Fruit fly (Drosophila melanogaster): ENCODE measurements around the gene Rpn7.

Rpn7 gene

dm6 chr3R:22464611-22465113, 2.8 kb upstream of the Rpn7 start, which contains the start of gene CG7054 (continued):
- peak in 1 of 2 experiments; percentile 44 for TF ChIP-seq Hr51 (GFP tag; optimal IDR thresholded peaks at IDR 0.05)
- TF ChIP-seq fd96Cb (tag; optimal IDR thresholded peaks at IDR 0.05), result no peak
- TF ChIP-seq Gug (GFP tag; IDR thresholded peaks at IDR 0.05), result no peak
- no peak for TF ChIP-seq Bdp1 (GFP tag; optimal IDR thresholded peaks at IDR 0.05)
- 0 out of 2 replicates have a peak, but pooled peaks have one; percentile 20 for TF ChIP-seq CG10321 (GFP tag; IDR thresholded peaks at IDR 0.05)
- no peak for TF ChIP-seq dati (GFP tag; IDR thresholded peaks at IDR 0.05)
- TF ChIP-seq CG7839 (tag; optimal IDR thresholded peaks at IDR 0.05), result peak; percentile 53
- TF ChIP-seq Ravus (GFP tag; IDR thresholded peaks at IDR 0.05), result no peak
- no peak for TF ChIP-seq CG31224 (GFP tag; IDR thresholded peaks at IDR 0.05)
- no peak for TF ChIP-seq bab2 (GFP tag; optimal IDR thresholded peaks at IDR 0.05)
- no peak for TF ChIP-seq ttk (GFP tag; IDR thresholded peaks at IDR 0.05)
- no peak for TF ChIP-seq Hr3 (GFP tag; optimal IDR thresholded peaks at IDR 0.05)
- no peak for TF ChIP-seq CG16779 (GFP tag; IDR thresholded peaks at IDR 0.05)
- peak; percentile 61 for TF ChIP-seq cwo (GFP tag; optimal IDR thresholded peaks at IDR 0.05)
- TF ChIP-seq mam (GFP tag; optimal IDR thresholded peaks at IDR 0.05), result no peak
- TF ChIP-seq CG31365 (tag; optimal IDR thresholded peaks at IDR 0.05), result no peak
- no peak for TF ChIP-seq Rx (GFP tag; IDR thresholded peaks at IDR 0.05)
- no peak for TF ChIP-seq CG17612 (GFP tag; IDR thresholded peaks at IDR 0.05)
- TF ChIP-seq pnt (GFP tag; optimal IDR thresholded peaks at IDR 0.05), result no peak
- no peak for TF ChIP-seq Mrtf (GFP tag; IDR thresholded peaks at IDR 0.05)
- no peak for TF ChIP-seq tup (GFP tag; optimal IDR thresholded peaks at IDR 0.05)
- TF ChIP-seq zfh2 (GFP tag; optimal IDR thresholded peaks at IDR 0.05), result no peak
- TF ChIP-seq CG11504 (tag; optimal IDR thresholded peaks at IDR 0.05), result no peak
- TF ChIP-seq CG2889 (GFP tag; IDR thresholded peaks at IDR 0.05), result no peak
- no peak for TF ChIP-seq peb (GFP tag; IDR thresholded peaks at IDR 0.05)
- TF ChIP-seq Hmx (GFP tag; optimal IDR thresholded peaks at IDR 0.05), result no peak
- peak; percentile 34 for TF ChIP-seq gro (GFP tag; optimal IDR thresholded peaks at IDR 0.05)
- no peak for TF ChIP-seq sd (tag; optimal IDR thresholded peaks at IDR 0.05)
- TF ChIP-seq usp (GFP tag; optimal IDR thresholded peaks at IDR 0.05), result no peak
- TF ChIP-seq cad (GFP tag; optimal IDR thresholded peaks at IDR 0.05), result no peak
- TF ChIP-seq Optix (GFP tag; IDR thresholded peaks at IDR 0.05), result no peak
- TF ChIP-seq CG15601 (tag; optimal IDR thresholded peaks at IDR 0.05), result peak; percentile 7
- no peak for TF ChIP-seq p53 (GFP tag; optimal IDR thresholded peaks at IDR 0.05)
- no peak for TF ChIP-seq Deaf1 (tag; optimal IDR thresholded peaks at IDR 0.05)
- TF ChIP-seq inv (GFP tag; IDR thresholded peaks at IDR 0.05; ENCODE audit: partially characterized antibody), result no peak
- 0 out of 3 replicates have a peak, but pooled peaks have one; percentile 23 for TF ChIP-seq Dbx (GFP tag; IDR thresholded peaks at IDR 0.05)
- no peak for TF ChIP-seq ranshi (GFP tag; IDR thresholded peaks at IDR 0.05)
- TF ChIP-seq CG2678 (tag; optimal IDR thresholded peaks at IDR 0.05), result peak; percentile 61
- TF ChIP-seq CG10565 (GFP tag; optimal IDR thresholded peaks at IDR 0.05), result no peak
- TF ChIP-seq ssp (GFP tag; IDR thresholded peaks at IDR 0.05), result no peak
- TF ChIP-seq CG9932 (GFP tag; IDR thresholded peaks at IDR 0.05), result peak; percentile 41
- peak; percentile 9 for TF ChIP-seq CG12219 (GFP tag; optimal IDR thresholded peaks at IDR 0.05)
- no peak for TF ChIP-seq CG8924 (tag; optimal IDR thresholded peaks at IDR 0.05)
- no peak for TF ChIP-seq CG10462 (GFP tag; optimal IDR thresholded peaks at IDR 0.05)
- TF ChIP-seq GATAe (GFP tag; conservative IDR thresholded peaks at IDR 0.05), result no peak
- TF ChIP-seq dm (GFP tag; optimal IDR thresholded peaks at IDR 0.05), result no peak
- no peak for TF ChIP-seq CG43689 (GFP tag; IDR thresholded peaks at IDR 0.05)
- peak; percentile 64 for TF ChIP-seq CG12071 (GFP tag; optimal IDR thresholded peaks at IDR 0.05)
- peak; percentile 47 for TF ChIP-seq BtbVII (GFP tag; optimal IDR thresholded peaks at IDR 0.05)
- peak; percentile 37; the same call in 1 of the 2 replicates for TF ChIP-seq CG13287 (GFP tag; IDR thresholded peaks at IDR 0.05; ENCODE audit: partially characterized antibody)
- TF ChIP-seq CG7786 (GFP tag; optimal IDR thresholded peaks at IDR 0.05), result no peak
- no peak for TF ChIP-seq Nf-YA (GFP tag; IDR thresholded peaks at IDR 0.05)
